Fruit fly (Drosophila melanogaster) whole organism, embryonic: Measurements from ENCODE around the gene CG12607.
A peak's percentile ranks its signal among the peaks of the same experiment; 100 is the strongest.

Source experiments
- Ada2b ChIP-seq: fragments of 200-800 bp; sonication (Bioruptor generic); IDR thresholded peaks from 2 replicates; pipeline ENCODE4 v1.3.6; 2022; ENCODE audit warnings: missing biosample characterization, missing genetic modification characterization
- Atf3 ChIP-seq: fragments of 200-800 bp; sonication (Bioruptor generic); optimal IDR thresholded peaks from 3 replicates; lab custom pipeline; 2016; ENCODE audit warnings: missing biosample characterization, missing genetic modification characterization
- CG12219 ChIP-seq: fragments of 200-800 bp; sonication (Bioruptor generic); optimal IDR thresholded peaks from 3 replicates; lab custom pipeline; 2018; ENCODE audit warnings: missing biosample characterization, mild to moderate bottlenecking, missing genetic modification characterization
- CG1233 ChIP-seq: fragments of 200-800 bp; sonication (Bioruptor generic); optimal IDR thresholded peaks from 4 replicates; lab custom pipeline; 2018; ENCODE audit warnings: missing biosample characterization, mild to moderate bottlenecking, missing genetic modification characterization
- CG12391 ChIP-seq: fragments of 200-800 bp; sonication (Bioruptor generic); optimal IDR thresholded peaks from 3 replicates; lab custom pipeline; 2018; ENCODE audit warnings: missing biosample characterization, mild to moderate bottlenecking, missing genetic modification characterization, moderate library complexity
- CG12769 ChIP-seq: fragments of 200-800 bp; sonication (Bioruptor generic); optimal IDR thresholded peaks from 2 replicates; lab custom pipeline; 2019; ENCODE audit warnings: missing biosample characterization, mild to moderate bottlenecking, missing genetic modification characterization, moderate library complexity
- CG13123 ChIP-seq: fragments of 200-800 bp; sonication (Bioruptor generic); optimal IDR thresholded peaks from 2 replicates; lab custom pipeline; 2016; ENCODE audit warnings: missing biosample characterization, missing genetic modification characterization
- CG13424 ChIP-seq: fragments of 200-800 bp; sonication (Bioruptor generic); optimal IDR thresholded peaks from 2 replicates; lab custom pipeline; 2019; ENCODE audit warnings: missing biosample characterization, mild to moderate bottlenecking, missing genetic modification characterization, moderate library complexity
- CG15514 ChIP-seq: fragments of 200-800 bp; sonication (Bioruptor generic); optimal IDR thresholded peaks from 3 replicates; lab custom pipeline; 2017; ENCODE audit warnings: missing biosample characterization, missing genetic modification characterization, mild to moderate bottlenecking, moderate library complexity, missing genetic modification reagents
- CG16863 ChIP-seq: fragments of 200-800 bp; sonication (Bioruptor generic); optimal IDR thresholded peaks from 3 replicates; lab custom pipeline; 2016; ENCODE audit warnings: missing biosample characterization, missing genetic modification characterization
- CG4328 ChIP-seq: fragments of 200-800 bp; sonication (Bioruptor generic); optimal IDR thresholded peaks from 3 replicates; lab custom pipeline; 2017; ENCODE audit warnings: missing biosample characterization, missing genetic modification reagents, missing genetic modification characterization
- CG6683 ChIP-seq: fragments of 200-800 bp; sonication (Bioruptor generic); optimal IDR thresholded peaks from 2 replicates; lab custom pipeline; 2017; ENCODE audit warnings: missing biosample characterization, mild to moderate bottlenecking, missing genetic modification characterization, missing genetic modification reagents
- CG7357 ChIP-seq: fragments of 200-800 bp; sonication (Bioruptor generic); IDR thresholded peaks from 3 replicates; pipeline ENCODE4 v1.3.6; 2022; ENCODE audit warnings: missing biosample characterization, missing genetic modification characterization
- CG7556 ChIP-seq: fragments of 200-800 bp; sonication (Bioruptor generic); optimal IDR thresholded peaks from 2 replicates; lab custom pipeline; 2017; ENCODE audit warnings: missing biosample characterization, mild to moderate bottlenecking, missing genetic modification characterization
- CG7839 ChIP-seq: fragments of 200-800 bp; sonication (Bioruptor generic); optimal IDR thresholded peaks from 3 replicates; lab custom pipeline; 2018; ENCODE audit warnings: missing biosample characterization, mild to moderate bottlenecking, missing genetic modification characterization, moderate library complexity
- CG8089 ChIP-seq: fragments of 200-800 bp; sonication (Bioruptor generic); optimal IDR thresholded peaks from 3 replicates; lab custom pipeline; 2016; ENCODE audit warnings: missing biosample characterization, missing genetic modification characterization
- CG8359 ChIP-seq: fragments of 200-800 bp; sonication (Bioruptor generic); optimal IDR thresholded peaks from 2 replicates; lab custom pipeline; 2017; ENCODE audit warnings: missing biosample characterization, mild to moderate bottlenecking, missing genetic modification characterization, borderline replicate concordance
- CG8388 ChIP-seq: fragments of 200-800 bp; sonication (Bioruptor generic); optimal IDR thresholded peaks from 2 replicates; lab custom pipeline; 2019; ENCODE audit warnings: missing biosample characterization, mild to moderate bottlenecking, missing genetic modification characterization, moderate library complexity
- CHES-1-like ChIP-seq: fragments of 200-800 bp; sonication (Bioruptor generic); optimal IDR thresholded peaks from 2 replicates; lab custom pipeline; 2016; ENCODE audit warnings: missing biosample characterization, missing genetic modification characterization
- D ChIP-seq, 2 experiments: fragments of 200-800 bp in 1 of 2; fragments of >200 bp in 1 of 2; sonication (Bioruptor generic) in 1 of 2; optimal IDR thresholded peaks; 2 replicates in 1 of 2; 3 replicates in 1 of 2; lab custom pipeline; 2017; ENCODE audit warnings: mild to moderate bottlenecking in 1 of 2, missing biosample characterization in 1 of 2, missing genetic modification characterization in 1 of 2, missing genetic modification reagents in 1 of 2
- Dip2 ChIP-seq: fragments of 200-800 bp; sonication (Bioruptor generic); IDR thresholded peaks from 2 replicates; pipeline ENCODE4 v1.3.6; 2022; ENCODE audit warnings: missing biosample characterization, missing genetic modification characterization
- Doc2 ChIP-seq: fragments of 200-800 bp; sonication (Bioruptor generic); IDR thresholded peaks from 2 replicates; pipeline ENCODE4 v1.3.6; 2022; ENCODE audit warnings: missing biosample characterization, missing genetic modification characterization
- Dref ChIP-seq: fragments of 200-800 bp; sonication (Bioruptor generic); IDR thresholded peaks from 2 replicates; pipeline ENCODE4 v1.3.6; 2022; ENCODE audit warnings: missing biosample characterization, missing genetic modification characterization
- Gug ChIP-seq: fragments of 200-800 bp; sonication (Bioruptor generic); IDR thresholded peaks from 4 replicates; pipeline ENCODE4 v1.3.6; 2022; ENCODE audit warnings: missing biosample characterization, missing genetic modification characterization
- H15 ChIP-seq: fragments of 200-800 bp; sonication (Bioruptor generic); IDR thresholded peaks from 3 replicates; pipeline ENCODE4 v1.3.6; 2022; ENCODE audit warnings: missing biosample characterization, missing genetic modification characterization
- HLH54F ChIP-seq: fragments of 200-800 bp; sonication (Bioruptor generic); optimal IDR thresholded peaks from 3 replicates; lab custom pipeline; 2016; ENCODE audit warnings: missing biosample characterization, missing genetic modification characterization
- Hmx ChIP-seq: fragments of 200-800 bp; sonication (Bioruptor generic); optimal IDR thresholded peaks from 2 replicates; lab custom pipeline; 2016; ENCODE audit warnings: missing biosample characterization, missing genetic modification characterization
- MTF-1 ChIP-seq: fragments of 200-800 bp; sonication (Bioruptor generic); optimal IDR thresholded peaks from 2 replicates; lab custom pipeline; 2018; ENCODE audit warnings: missing biosample characterization, mild to moderate bottlenecking, missing genetic modification characterization, borderline replicate concordance
- Oaz ChIP-seq: fragments of 200-800 bp; sonication (Bioruptor generic); IDR thresholded peaks from 2 replicates; pipeline ENCODE4 v1.3.6; 2022; ENCODE audit warnings: missing biosample characterization, missing genetic modification characterization
- Ptx1 ChIP-seq: fragments of 200-800 bp; sonication (Bioruptor generic); IDR thresholded peaks from 2 replicates; pipeline ENCODE4 v1.3.6; 2022; ENCODE audit warnings: missing biosample characterization, missing genetic modification characterization
- Sry-δ ChIP-seq: fragments of 200-800 bp; sonication (Bioruptor generic); optimal IDR thresholded peaks from 2 replicates; lab custom pipeline; 2016; ENCODE audit warnings: missing biosample characterization, missing genetic modification characterization
- ase ChIP-seq: fragments of 200-800 bp; sonication (Bioruptor generic); IDR thresholded peaks from 3 replicates; pipeline ENCODE4 v1.3.6; 2022; ENCODE audit warnings: missing biosample characterization, missing genetic modification characterization
- caup ChIP-seq: fragments of 200-800 bp; sonication (Bioruptor generic); optimal IDR thresholded peaks from 3 replicates; lab custom pipeline; 2017; ENCODE audit warnings: missing biosample characterization, mild to moderate bottlenecking, missing genetic modification characterization, moderate library complexity; ENCODE audit not compliant: severe bottlenecking
- croc ChIP-seq: fragments of 200-800 bp; sonication (Bioruptor generic); conservative IDR thresholded peaks from 3 replicates; pipeline ENCODE4 v1.3.6; 2022; ENCODE audit warnings: missing biosample characterization, missing genetic modification characterization
- cwo ChIP-seq: fragments of 200-800 bp; sonication (Bioruptor generic); optimal IDR thresholded peaks from 3 replicates; lab custom pipeline; 2017; ENCODE audit warnings: missing biosample characterization, missing genetic modification characterization, mild to moderate bottlenecking, moderate library complexity, missing genetic modification reagents
- dm ChIP-seq: fragments of 200-800 bp; sonication (Bioruptor generic); optimal IDR thresholded peaks from 3 replicates; lab custom pipeline; 2016; ENCODE audit warnings: missing biosample characterization, missing genetic modification characterization
- eyg ChIP-seq: fragments of 200-800 bp; sonication (Bioruptor generic); optimal IDR thresholded peaks from 3 replicates; lab custom pipeline; 2016; ENCODE audit warnings: missing biosample characterization, missing genetic modification characterization
- h ChIP-seq: fragments of >200 bp; optimal IDR thresholded peaks from 2 replicates; lab custom pipeline; 2017
- knrl ChIP-seq: fragments of 200-800 bp; sonication (Bioruptor generic); IDR thresholded peaks from 3 replicates; pipeline ENCODE4 v1.3.6; 2022; ENCODE audit warnings: missing biosample characterization, missing genetic modification characterization; ENCODE audit not compliant: partially characterized antibody
- lbe ChIP-seq: fragments of 200-800 bp; sonication (Bioruptor generic); optimal IDR thresholded peaks from 2 replicates; lab custom pipeline; 2016; ENCODE audit warnings: missing biosample characterization, mild to moderate bottlenecking, missing genetic modification characterization
- org-1 ChIP-seq: fragments of 200-800 bp; sonication (Bioruptor generic); optimal IDR thresholded peaks from 2 replicates; lab custom pipeline; 2017; ENCODE audit warnings: missing biosample characterization, missing genetic modification characterization
- otp ChIP-seq: fragments of 200-800 bp; sonication (Bioruptor generic); IDR thresholded peaks from 3 replicates; pipeline ENCODE4, ENCODE4 v1.3.6; 2022; ENCODE audit warnings: missing biosample characterization, missing genetic modification characterization
- p53 ChIP-seq: fragments of 200-800 bp; sonication (Bioruptor generic); optimal IDR thresholded peaks from 2 replicates; lab custom pipeline; 2016; ENCODE audit warnings: missing biosample characterization, missing genetic modification characterization
- sim ChIP-seq: fragments of 200-800 bp; sonication (Bioruptor generic); IDR thresholded peaks from 2 replicates; pipeline ENCODE4 v1.3.6; 2022; ENCODE audit warnings: missing biosample characterization, missing genetic modification characterization
- sima ChIP-seq: fragments of 200-800 bp; sonication (Bioruptor generic); optimal IDR thresholded peaks from 2 replicates; lab custom pipeline; 2016; ENCODE audit warnings: missing biosample characterization, missing genetic modification characterization
- toy ChIP-seq: fragments of 200-800 bp; sonication (Bioruptor generic); IDR thresholded peaks from 2 replicates; pipeline ENCODE4 v1.3.6; 2022; ENCODE audit warnings: missing biosample characterization, missing genetic modification characterization
- trh ChIP-seq: fragments of 200-800 bp; sonication (Bioruptor generic); optimal IDR thresholded peaks from 2 replicates; lab custom pipeline; 2016; ENCODE audit warnings: missing biosample characterization, missing genetic modification characterization
- unc-4 ChIP-seq: fragments of 200-800 bp; sonication (Bioruptor generic); IDR thresholded peaks from 2 replicates; pipeline ENCODE4 v1.3.6; 2022; ENCODE audit warnings: missing biosample characterization, missing genetic modification characterization; ENCODE audit not compliant: partially characterized antibody
- unpg ChIP-seq: fragments of 200-800 bp; sonication (Bioruptor generic); optimal IDR thresholded peaks from 3 replicates; lab custom pipeline; 2018; ENCODE audit warnings: missing biosample characterization, mild to moderate bottlenecking, missing genetic modification characterization, moderate library complexity
- wek ChIP-seq: fragments of 200-800 bp; sonication (Bioruptor generic); optimal IDR thresholded peaks from 3 replicates; lab custom pipeline; 2018; ENCODE audit warnings: missing biosample characterization, mild to moderate bottlenecking, missing genetic modification characterization, moderate library complexity

Gene CG12607

DNA sequence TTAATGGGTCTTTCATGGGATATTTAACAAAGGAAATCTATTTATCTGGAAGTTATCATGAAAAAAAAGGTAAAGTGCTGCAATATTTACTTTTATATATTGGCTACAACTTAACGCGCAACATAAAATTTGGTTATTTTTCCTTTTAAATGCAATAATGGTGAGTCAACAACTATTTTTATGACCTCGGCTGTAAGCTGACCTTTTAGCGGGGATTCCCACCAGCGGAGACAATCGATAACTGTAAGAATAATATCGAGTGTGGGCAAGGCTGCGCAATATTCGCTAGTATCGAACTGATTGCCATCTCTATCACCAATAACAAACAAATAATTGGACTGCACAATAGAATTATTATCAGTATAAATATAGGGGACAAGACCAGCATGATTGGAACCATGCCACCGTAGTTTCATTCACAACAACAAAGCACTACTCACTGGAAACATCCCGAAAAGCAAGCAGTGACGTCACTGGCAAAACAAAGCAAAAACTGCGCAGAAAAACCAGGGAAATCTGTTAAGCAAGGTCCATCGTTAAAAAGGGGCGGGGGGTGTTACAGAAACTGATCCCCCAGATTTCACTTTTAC, 43.1 kb upstream of the CG12607 start, which contains the start of gene Syx17 (continued):
- TF ChIP-seq h (lab: Kevin White, UChicago), result no peak
- no peak for TF ChIP-seq Oaz
- TF ChIP-seq Ada2b (GFP tag; lab: Robert Waterston, UW), result no peak
- TF ChIP-seq Hmx (GFP tag; lab: Kevin White, UChicago), result no peak
- peak; percentile 51 for TF ChIP-seq caup
- TF ChIP-seq Ptx1 (GFP tag; lab: Robert Waterston, UW), result peak; percentile 35
- TF ChIP-seq CG1233 (GFP tag; lab: Kevin White, UChicago), result peak; percentile 50
- peak; percentile 54 for TF ChIP-seq dm (GFP tag; lab: Kevin White, UChicago)
- peak; percentile 90 for TF ChIP-seq unc-4 (GFP tag; lab: Robert Waterston, UW)
- peak; percentile 99 for TF ChIP-seq Dref (GFP tag; lab: Robert Waterston, UW)
- no peak; the same call in 2 of the 3 replicates for TF ChIP-seq otp (GFP tag; lab: Robert Waterston, UW)
- TF ChIP-seq CG8359 (GFP tag; lab: Kevin White, UChicago), result no peak
- TF ChIP-seq knrl (GFP tag; lab: Robert Waterston, UW), result peak; percentile 87
- peak; percentile 78 for TF ChIP-seq CG12769 (tag; lab: Kevin White, UChicago)
- peak; percentile 60 for TF ChIP-seq HLH54F (GFP tag; lab: Kevin White, UChicago)
- no peak for TF ChIP-seq toy
- no peak for TF ChIP-seq H15 (GFP tag; lab: Robert Waterston, UW)
- TF ChIP-seq lbe (GFP tag; lab: Kevin White, UChicago), result peak; percentile 52
- no peak for TF ChIP-seq CG6683 (GFP tag; lab: Kevin White, UChicago)
- no peak for TF ChIP-seq Doc2 (GFP tag; lab: Robert Waterston, UW)
- TF ChIP-seq CG12391 (tag; lab: Kevin White, UChicago), result peak; percentile 61
- TF ChIP-seq Sry-δ (GFP tag; lab: Kevin White, UChicago), result peak; percentile 97
- TF ChIP-seq CG13123 (GFP tag; lab: Kevin White, UChicago), result peak; percentile 54
- peak; percentile 36 for TF ChIP-seq CG16863
- TF ChIP-seq p53 (GFP tag; lab: Kevin White, UChicago), result peak; percentile 60
- TF ChIP-seq CG7839, result peak; percentile 65
- peak; percentile 23 for TF ChIP-seq trh (GFP tag; lab: Kevin White, UChicago)
- peak; percentile 45 for TF ChIP-seq CG8388 (GFP tag; lab: Kevin White, UChicago)
- TF ChIP-seq CG15514 (GFP tag; lab: Kevin White, UChicago), result peak; percentile 70
- TF ChIP-seq CG7357, result no peak
- TF ChIP-seq CG8089 (GFP tag; lab: Kevin White, UChicago), result no peak
- peak; percentile 47 for TF ChIP-seq Atf3 (GFP tag; lab: Kevin White, UChicago)
- no peak for TF ChIP-seq croc
- TF ChIP-seq D (optimal IDR thresholded peaks at IDR 0.05; lab: Kevin White, UChicago), result no peak
- peak; percentile 36 for TF ChIP-seq D (GFP tag; optimal IDR thresholded peaks at IDR 0.05; lab: Kevin White, UChicago)
- TF ChIP-seq CG4328 (GFP tag; lab: Kevin White, UChicago), result no peak
- TF ChIP-seq CHES-1-like (GFP tag; lab: Kevin White, UChicago), result peak; percentile 87
- TF ChIP-seq CG13424, result peak; percentile 46
- no peak for TF ChIP-seq wek (GFP tag; lab: Kevin White, UChicago)
- peak; percentile 36; the same call in 1 of the 4 replicates for TF ChIP-seq Gug (GFP tag; lab: Robert Waterston, UW)
- TF ChIP-seq unpg, result peak; percentile 52
- no peak for TF ChIP-seq MTF-1
- TF ChIP-seq cwo, result peak; percentile 31
- TF ChIP-seq CG12219 (GFP tag; lab: Kevin White, UChicago), result peak; percentile 32
- peak; percentile 45 for TF ChIP-seq eyg (GFP tag; lab: Kevin White, UChicago)
- TF ChIP-seq sima (GFP tag; lab: Kevin White, UChicago), result no peak
- no peak for TF ChIP-seq Dip2 (GFP tag; lab: Robert Waterston, UW)
- TF ChIP-seq ase (GFP tag; lab: Robert Waterston, UW), result peak; percentile 40; the same call in 1 of the 3 replicates
- peak; percentile 47 for TF ChIP-seq CG7556 (GFP tag; lab: Kevin White, UChicago)
- TF ChIP-seq sim, result no peak
- TF ChIP-seq org-1, result no peak
